Worm (Caenorhabditis elegans) whole organism, L3 larva: ENCODE results near the gene H09F14.1.

Experiments
- R02D3.7 ChIP-seq: fragments of 150-350 bp; optimal IDR thresholded peaks from 2 replicates; lab custom pipeline; 2014; ENCODE audit warnings: missing biosample characterization, missing genetic modification characterization
- ZK546.5 ChIP-seq: sonication (generic microtip); optimal IDR thresholded peaks from 2 replicates; lab custom pipeline; 2017; ENCODE audit warnings: missing biosample characterization, missing genetic modification characterization
- aly-2 ChIP-seq: fragments of 150-350 bp; optimal IDR thresholded peaks from 2 replicates; lab custom pipeline; 2014; ENCODE audit warnings: missing biosample characterization, missing genetic modification characterization
- ama-1 ChIP-seq: fragments of 150-350 bp; optimal IDR thresholded peaks from 2 replicates; lab custom pipeline; 2018
- ceh-16 ChIP-seq: sonication (generic microtip); optimal IDR thresholded peaks from 2 replicates; lab custom pipeline; 2017; ENCODE audit warnings: missing biosample characterization, missing genetic modification characterization
- ceh-28 ChIP-seq: fragments of 150-350 bp; optimal IDR thresholded peaks from 2 replicates; lab custom pipeline; 2014; ENCODE audit warnings: missing biosample characterization, missing genetic modification reagents, missing genetic modification characterization
- ceh-82 ChIP-seq: fragments of 150-350 bp; optimal IDR thresholded peaks from 2 replicates; lab custom pipeline; 2014; ENCODE audit warnings: missing biosample characterization, missing genetic modification characterization
- ceh-9 ChIP-seq: sonication (generic microtip); optimal IDR thresholded peaks from 2 replicates; lab custom pipeline; 2018; ENCODE audit warnings: missing biosample characterization, missing genetic modification characterization
- daf-12 ChIP-seq: fragments of 150-350 bp; optimal IDR thresholded peaks from 2 replicates; lab custom pipeline; 2014; ENCODE audit warnings: missing biosample characterization, missing genetic modification reagents, missing genetic modification characterization
- elt-1 ChIP-seq: fragments of 150-350 bp; optimal IDR thresholded peaks from 2 replicates; lab custom pipeline; 2014; ENCODE audit warnings: missing biosample characterization, missing genetic modification characterization
- elt-2 ChIP-seq: sonication (generic microtip); optimal IDR thresholded peaks from 2 replicates; lab custom pipeline; 2016; ENCODE audit warnings: missing genetic modification reagents, mild to moderate bottlenecking, missing genetic modification characterization, missing compliant biosample characterization
- elt-3 ChIP-seq, 3 experiments: fragments of 150-350 bp in 1 of 3; sonication (generic microtip) in 2 of 3; optimal IDR thresholded peaks; 2 replicates in 2 of 3; 4 replicates in 1 of 3; lab custom pipeline; 2014 to 2017; ENCODE audit warnings: missing biosample characterization in 3 of 3, missing genetic modification characterization in 3 of 3
- eor-1 ChIP-seq, 2 experiments: fragments of 150-350 bp; optimal IDR thresholded peaks; 2 replicates each; lab custom pipeline; 2014 to 2018; ENCODE audit warnings: missing biosample characterization in 2 of 2, missing genetic modification characterization in 2 of 2
- fkh-2 ChIP-seq: fragments of 150-350 bp; optimal IDR thresholded peaks from 2 replicates; lab custom pipeline; 2014; ENCODE audit warnings: missing biosample characterization, missing genetic modification reagents, missing genetic modification characterization
- fos-1 ChIP-seq: fragments of 150-350 bp; optimal IDR thresholded peaks from 2 replicates; lab custom pipeline; 2014; ENCODE audit warnings: missing biosample characterization, missing genetic modification characterization
- hmg-11 ChIP-seq: sonication (generic microtip); optimal IDR thresholded peaks from 2 replicates; lab custom pipeline; 2016; ENCODE audit warnings: missing genetic modification characterization, missing compliant biosample characterization
- jun-1 ChIP-seq: fragments of 150-350 bp; optimal IDR thresholded peaks from 2 replicates; lab custom pipeline; 2014; ENCODE audit warnings: missing biosample characterization, missing genetic modification reagents, missing genetic modification characterization
- lin-15B ChIP-seq: fragments of 150-350 bp; optimal IDR thresholded peaks from 2 replicates; lab custom pipeline; 2014; ENCODE audit warnings: missing biosample characterization, missing genetic modification characterization
- lsy-12 ChIP-seq: sonication (generic microtip); optimal IDR thresholded peaks from 2 replicates; lab custom pipeline; 2016; ENCODE audit warnings: mild to moderate bottlenecking, missing genetic modification characterization, missing compliant biosample characterization
- mdl-1 ChIP-seq: fragments of 150-350 bp; optimal IDR thresholded peaks from 2 replicates; lab custom pipeline; 2014; ENCODE audit warnings: missing biosample characterization, missing genetic modification characterization
- nfya-1 ChIP-seq: sonication (generic microtip); optimal IDR thresholded peaks from 2 replicates; lab custom pipeline; 2017; ENCODE audit warnings: missing genetic modification characterization, mild to moderate bottlenecking, missing compliant biosample characterization, antibody characterized with exemption, moderate library complexity; ENCODE audit not compliant: insufficient read depth
- nhr-11 ChIP-seq: fragments of 150-350 bp; optimal IDR thresholded peaks from 2 replicates; lab custom pipeline; 2014; ENCODE audit warnings: missing biosample characterization, missing genetic modification characterization
- nhr-12 ChIP-seq: fragments of 150-350 bp; optimal IDR thresholded peaks from 2 replicates; lab custom pipeline; 2014; ENCODE audit warnings: missing biosample characterization, missing genetic modification characterization
- nhr-23 ChIP-seq: fragments of 150-350 bp; optimal IDR thresholded peaks from 2 replicates; lab custom pipeline; 2014; ENCODE audit warnings: missing biosample characterization, missing genetic modification reagents, missing genetic modification characterization
- nhr-237 ChIP-seq: fragments of 150-350 bp; optimal IDR thresholded peaks from 2 replicates; lab custom pipeline; 2014; ENCODE audit warnings: missing biosample characterization, missing genetic modification characterization
- nhr-25 ChIP-seq: sonication (generic microtip); optimal IDR thresholded peaks from 2 replicates; lab custom pipeline; 2017; ENCODE audit warnings: missing biosample characterization, missing genetic modification characterization
- nhr-28 ChIP-seq: fragments of 150-350 bp; optimal IDR thresholded peaks from 2 replicates; lab custom pipeline; 2014; ENCODE audit warnings: missing biosample characterization, missing genetic modification characterization
- nhr-43 ChIP-seq: sonication (generic microtip); optimal IDR thresholded peaks from 2 replicates; lab custom pipeline; 2016; ENCODE audit warnings: mild to moderate bottlenecking, missing genetic modification characterization, missing compliant biosample characterization; ENCODE audit not compliant: poor library complexity, severe bottlenecking
- nhr-76 ChIP-seq: fragments of 150-350 bp; sonication (generic microtip); optimal IDR thresholded peaks from 5 replicates; lab custom pipeline; 2014; ENCODE audit warnings: missing biosample characterization, missing genetic modification characterization
- nhr-77 ChIP-seq: fragments of 150-350 bp; optimal IDR thresholded peaks from 2 replicates; lab custom pipeline; 2014; ENCODE audit warnings: missing biosample characterization, missing genetic modification characterization
- pha-4 ChIP-seq: fragments of 150-350 bp; optimal IDR thresholded peaks from 2 replicates; lab custom pipeline; 2014; ENCODE audit warnings: missing biosample characterization, missing genetic modification reagents, missing genetic modification characterization
- pqm-1 ChIP-seq: fragments of 150-350 bp; optimal IDR thresholded peaks from 2 replicates; lab custom pipeline; 2017; ENCODE audit warnings: missing biosample characterization, missing genetic modification characterization, inconsistent platforms
- sea-2 ChIP-seq: fragments of 150-350 bp; sonication (generic microtip); optimal IDR thresholded peaks from 4 replicates; lab custom pipeline; 2014; ENCODE audit warnings: missing biosample characterization, missing genetic modification reagents, missing genetic modification characterization
- skn-1 ChIP-seq: fragments of 150-350 bp; optimal IDR thresholded peaks from 2 replicates; lab custom pipeline; 2014; ENCODE audit warnings: missing biosample characterization, missing genetic modification characterization
- snpc-4 ChIP-seq: fragments of 150-350 bp; optimal IDR thresholded peaks from 2 replicates; lab custom pipeline; 2014; ENCODE audit warnings: missing biosample characterization, missing genetic modification characterization
- unc-39 ChIP-seq: sonication (generic microtip); optimal IDR thresholded peaks from 4 replicates; lab custom pipeline; 2017; ENCODE audit warnings: missing biosample characterization, missing genetic modification characterization
- unc-62 ChIP-seq: fragments of 150-350 bp; sonication (generic microtip); optimal IDR thresholded peaks from 4 replicates; lab custom pipeline; 2014; ENCODE audit warnings: missing biosample characterization, missing genetic modification reagents, missing genetic modification characterization
- zag-1 ChIP-seq: fragments of 150-350 bp; optimal IDR thresholded peaks from 2 replicates; lab custom pipeline; 2014; ENCODE audit warnings: missing biosample characterization, missing genetic modification characterization
- ztf-11 ChIP-seq: fragments of 150-350 bp; optimal IDR thresholded peaks from 2 replicates; lab custom pipeline; 2014; ENCODE audit warnings: missing biosample characterization, missing genetic modification characterization
- ztf-4 ChIP-seq: fragments of 150-350 bp; optimal IDR thresholded peaks from 2 replicates; lab custom pipeline; 2014; ENCODE audit warnings: missing biosample characterization, missing genetic modification characterization

The H09F14.1 gene

DNA sequence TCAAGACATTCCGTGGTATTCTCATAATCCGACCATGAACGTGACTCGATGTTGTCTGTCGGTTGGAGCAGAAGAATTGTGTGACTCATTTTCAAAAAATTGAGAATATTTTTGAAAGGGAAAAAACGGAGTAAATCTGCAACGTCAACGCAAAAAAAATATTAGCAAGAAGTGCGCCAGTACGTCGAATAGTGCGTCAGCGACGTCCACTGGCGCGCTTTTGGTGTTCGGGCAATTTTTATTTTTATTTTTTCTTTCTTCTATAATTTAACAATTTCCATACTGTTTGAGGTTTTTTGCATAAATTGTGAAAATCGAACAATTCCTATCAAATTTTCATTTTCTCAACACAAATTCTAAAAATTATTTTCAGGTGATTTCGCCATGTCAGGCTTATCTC is 36.5 kb downstream of the H09F14.1 start, which contains the start of the genes erh-1 and lpd-9:
TSS of gene erh-1 (minus strand) at position 204 of the 400 bp plus-strand sequence.
TSS of gene lpd-9 (plus strand) at position 368 of the 400 bp plus-strand sequence.
- TF ChIP-seq nhr-25 (peak; percentile 33), elt-2 (tag; lab: Kevin White, UChicago) (peak; percentile 60), nhr-23 (peak; percentile 88), lin-15B (peak; percentile 72), nhr-12 (tag; lab: Kevin White, UChicago) (no peak), unc-39 (tag; lab: Kevin White, UChicago) (no peak), ceh-82 (no peak), ceh-16 (tag; lab: Kevin White, UChicago) (no peak), lsy-12 (tag; lab: Kevin White, UChicago) (peak; percentile 77), snpc-4 (peak; percentile 68), sea-2 (GFP tag; lab: Kevin White, UChicago) (no peak), ceh-28 (tag; lab: Kevin White, UChicago) (peak; percentile 41), nhr-237 (no peak), jun-1 (no peak), skn-1 (tag; lab: Kevin White, UChicago) (peak; percentile 7), aly-2 (tag; lab: Kevin White, UChicago) (no peak), elt-3 (tag; optimal IDR thresholded peaks at IDR 0.05; lab: Kevin White, UChicago) (no peak), ZK546.5 (tag; lab: Kevin White, UChicago) (no peak), daf-12 (tag; lab: Kevin White, UChicago) (no peak), nhr-77 (no peak), fos-1 (no peak), elt-1 (no peak), hmg-11 (tag; lab: Kevin White, UChicago) (peak; percentile 76), nhr-11 (tag; lab: Kevin White, UChicago) (no peak), R02D3.7 (peak; percentile 72), nhr-76 (tag; lab: Kevin White, UChicago) (no peak), nfya-1 (tag; lab: Kevin White, UChicago) (peak; percentile 65), unc-62 (GFP tag; lab: Kevin White, UChicago) (no peak), ceh-9 (tag; lab: Kevin White, UChicago) (no peak), ztf-4 (tag; lab: Kevin White, UChicago) (no peak), nhr-43 (tag; lab: Kevin White, UChicago) (peak; percentile 71), ama-1 (peak; percentile 27), nhr-28 (no peak), pqm-1 (tag; lab: Kevin White, UChicago) (peak; percentile 48)

DNA sequence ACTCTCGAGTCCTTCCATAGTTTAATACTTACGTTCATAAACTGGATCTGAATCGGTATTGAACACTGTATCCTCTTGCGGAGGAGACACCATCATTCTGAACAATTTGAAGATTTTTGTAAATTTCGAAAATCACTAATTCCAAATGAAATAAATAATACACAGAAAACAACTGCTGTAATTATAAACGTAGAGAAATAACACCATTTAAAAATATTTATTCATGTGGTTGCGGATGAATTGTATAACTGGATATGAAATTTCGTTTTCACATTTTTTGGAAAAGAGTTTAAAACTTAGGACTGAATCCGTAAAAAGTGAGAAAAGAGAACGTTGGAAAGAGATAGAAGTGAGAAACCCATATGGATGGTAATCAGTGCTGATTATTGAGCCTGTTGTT is 37.2 kb downstream of the H09F14.1 start, which contains the start of gene mics-1:
TSS of gene mics-1 (minus strand) at position 101 of the 400 bp plus-strand sequence.
- TF ChIP-seq ceh-9 (tag; lab: Kevin White, UChicago) (no peak), hmg-11 (tag; lab: Kevin White, UChicago) (no peak), unc-39 (tag; lab: Kevin White, UChicago) (no peak), nhr-43 (tag; lab: Kevin White, UChicago) (no peak), ama-1 (no peak)
- TF ChIP-seq, all 47 proteins: peak for 0

DNA sequence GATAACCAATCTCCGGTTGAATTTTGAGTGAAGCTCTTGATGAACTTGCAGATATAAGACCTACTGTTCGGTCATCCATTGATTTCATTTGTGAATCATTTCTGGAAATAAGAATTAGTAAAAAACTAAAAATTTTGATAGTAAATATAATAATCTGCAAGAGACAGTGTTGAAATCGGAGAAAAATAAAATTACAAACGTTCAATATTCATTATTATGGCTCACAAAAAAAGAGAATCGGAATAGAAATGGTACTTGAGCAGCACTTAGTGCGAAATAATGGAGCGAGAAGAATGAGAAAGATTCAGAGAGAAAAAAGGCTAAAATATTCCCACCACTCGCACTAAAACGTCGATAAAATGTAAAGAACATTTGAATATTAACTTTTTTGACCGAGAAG is 39.1 kb downstream of the H09F14.1 start, which contains the start of gene vps-54:
TSS of gene vps-54 (minus strand) at position 101 of the 400 bp plus-strand sequence.
- TF ChIP-seq ztf-4 (tag; lab: Kevin White, UChicago) = no peak
- no peak for TF ChIP-seq pha-4 (tag; lab: Kevin White, UChicago)
- no peak for TF ChIP-seq R02D3.7
- no peak for TF ChIP-seq fkh-2 (tag; lab: Kevin White, UChicago)
- no peak for TF ChIP-seq nhr-43 (tag; lab: Kevin White, UChicago)
- no peak for TF ChIP-seq elt-1
- TF ChIP-seq ama-1 = no peak
- no peak for TF ChIP-seq nhr-25
- no peak for TF ChIP-seq ceh-82
- no peak for TF ChIP-seq ZK546.5 (tag; lab: Kevin White, UChicago)
- TF ChIP-seq ztf-11 (tag; lab: Kevin White, UChicago) = no peak
- TF ChIP-seq fos-1 = no peak
- no peak for TF ChIP-seq mdl-1 (tag; lab: Kevin White, UChicago)
- TF ChIP-seq skn-1 (tag; lab: Kevin White, UChicago) = no peak
- TF ChIP-seq nhr-76 (tag; lab: Kevin White, UChicago) = no peak
- TF ChIP-seq nfya-1 (tag; lab: Kevin White, UChicago) = no peak
- no peak for TF ChIP-seq eor-1 (tag; optimal IDR thresholded peaks at IDR 0.05; lab: Kevin White, UChicago)
- TF ChIP-seq zag-1 (tag; lab: Kevin White, UChicago) = no peak
- TF ChIP-seq nhr-11 (tag; lab: Kevin White, UChicago) = no peak
